Worm (Caenorhabditis elegans) whole organism, L1 larva: Measurements from ENCODE around the gene F45D3.1.

Source experiments
- alr-1 ChIP-seq: fragments of 200-800 bp; sonication (Bioruptor generic); optimal IDR thresholded peaks from 2 replicates; lab custom pipeline; 2018; ENCODE audit warnings: borderline replicate concordance, mild to moderate bottlenecking, missing genetic modification characterization, missing compliant biosample characterization
- ces-1 ChIP-seq: fragments of 150-350 bp; optimal IDR thresholded peaks from 2 replicates; lab custom pipeline; 2014; ENCODE audit warnings: missing biosample characterization, missing genetic modification reagents, missing genetic modification characterization
- egl-27 ChIP-seq, 2 experiments: fragments of 150-350 bp in 1 of 2; sonication (generic microtip); optimal IDR thresholded peaks; 3 replicates each; lab custom pipeline; 2017 to 2018; ENCODE audit warnings: missing biosample characterization in 2 of 2, missing genetic modification characterization in 2 of 2, missing genetic modification reagents in 2 of 2
- nhr-85 ChIP-seq: sonication (generic microtip); peaks from one replicate; lab custom pipeline; 2016; ENCODE audit warnings: missing genetic modification characterization, inconsistent platforms, missing compliant biosample characterization
- snpc-4 ChIP-seq: fragments of 150-350 bp; optimal IDR thresholded peaks from 2 replicates; lab custom pipeline; 2014; ENCODE audit warnings: missing biosample characterization, missing genetic modification characterization
- tbx-2 ChIP-seq: sonication (generic microtip); optimal IDR thresholded peaks from 2 replicates; lab custom pipeline; 2016; ENCODE audit warnings: missing genetic modification characterization, missing compliant biosample characterization
- zag-1 ChIP-seq: fragments of 150-350 bp; optimal IDR thresholded peaks from 2 replicates; lab custom pipeline; 2014; ENCODE audit warnings: missing biosample characterization, missing genetic modification characterization

DNA sequence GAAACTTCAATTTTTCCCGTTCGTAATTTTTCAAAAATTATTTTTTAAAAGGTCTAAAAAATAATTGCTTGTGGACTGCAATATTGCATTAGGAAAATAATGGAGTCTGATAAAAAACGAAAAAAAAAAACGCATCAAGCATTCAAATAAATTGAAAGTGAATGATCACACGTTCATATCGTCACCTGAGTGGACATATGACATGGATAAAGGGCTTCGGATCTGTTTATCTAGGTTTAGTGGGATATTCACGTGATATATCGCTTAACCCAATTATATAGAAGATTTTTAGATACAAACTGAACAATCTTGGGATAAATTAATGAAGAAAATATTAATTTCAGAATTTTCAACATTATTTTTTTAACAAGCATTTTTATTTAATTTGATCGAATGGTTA is 23.9 kb downstream of the F45D3.1 start:
- TF ChIP-seq egl-27 (tag; optimal IDR thresholded peaks at IDR 0.05; lab: Kevin White, UChicago) = no peak
- no peak for TF ChIP-seq ces-1 (GFP tag; lab: Kevin White, UChicago)
- no peak for TF ChIP-seq tbx-2
- peak; percentile 16 for TF ChIP-seq nhr-85
- TF ChIP-seq alr-1 (tag; lab: Kevin White, UChicago) = no peak
- no peak for TF ChIP-seq snpc-4
- no peak for TF ChIP-seq zag-1 (tag; lab: Kevin White, UChicago)
